Worm (Caenorhabditis elegans) whole organism, L4 larva: ENCODE measurements around the gene F31F7.1.

ENCODE experiments used
- ceh-32 ChIP-seq: sonication (generic microtip); optimal IDR thresholded peaks from 2 replicates; lab custom pipeline; 2016; ENCODE audit warnings: mild to moderate bottlenecking, missing genetic modification characterization, missing compliant biosample characterization; ENCODE audit not compliant: poor library complexity
- cey-2 ChIP-seq: sonication (generic microtip); optimal IDR thresholded peaks from 3 replicates; lab custom pipeline; 2017; ENCODE audit warnings: missing genetic modification characterization, mild to moderate bottlenecking, missing compliant biosample characterization, antibody characterized with exemption, borderline replicate concordance; ENCODE audit not compliant: insufficient read depth
- duxl-1 ChIP-seq: sonication (generic microtip); optimal IDR thresholded peaks from 2 replicates; lab custom pipeline; 2016; ENCODE audit warnings: mild to moderate bottlenecking, missing genetic modification characterization, moderate library complexity, missing compliant biosample characterization; ENCODE audit not compliant: poor library complexity
- hlh-11 ChIP-seq: fragments of 200-800 bp; sonication (Bioruptor generic); optimal IDR thresholded peaks from 2 replicates; lab custom pipeline; 2018; ENCODE audit warnings: mild to moderate bottlenecking, missing genetic modification characterization, missing compliant biosample characterization
- saeg-2 ChIP-seq: fragments of 200-800 bp; sonication (Bioruptor generic); IDR thresholded peaks from 2 replicates; pipeline ENCODE4 v1.3.6; 2022; ENCODE audit warnings: missing genetic modification reagents, missing genetic modification characterization, missing compliant biosample characterization
- unc-62 ChIP-seq, 3 experiments: fragments of 150-350 bp in 1 of 3; sonication (generic microtip); optimal IDR thresholded peaks in 2 of 3; peaks in 1 of 3; 1 replicate in 1 of 3; 2 replicates in 2 of 3; lab custom pipeline; 2014 to 2017; ENCODE audit warnings: missing biosample characterization in 3 of 3, missing genetic modification characterization in 3 of 3, missing genetic modification reagents in 3 of 3, missing genotype in 1 of 3

ce11 chrV:6246454-6246981 lies 29.7 kb upstream of the F31F7.1 start, which contains the start of gene dmd-7:
- TF ChIP-seq unc-62 (GFP tag; optimal IDR thresholded peaks at IDR 0.05 in 1 of 2; lab: Kevin White, UChicago), result peak in 1 of 2 experiments; percentile 94
- no peak for TF ChIP-seq unc-62 (tag; optimal IDR thresholded peaks at IDR 0.05; lab: Kevin White, UChicago)
- TF ChIP-seq ceh-32 (tag; lab: Kevin White, UChicago), result no peak
- peak; percentile 58 for TF ChIP-seq cey-2 (tag; lab: Kevin White, UChicago)
- peak; percentile 96 for TF ChIP-seq hlh-11 (tag; lab: Kevin White, UChicago)
- peak; percentile 69; the same call in 1 of the 2 replicates for TF ChIP-seq saeg-2 (GFP tag; lab: Robert Waterston, UW)
- TF ChIP-seq duxl-1 (tag; lab: Kevin White, UChicago), result no peak
